Fruit fly (Drosophila melanogaster): Measurements from ENCODE around the gene CG4496.

Gene CG4496

DNA sequence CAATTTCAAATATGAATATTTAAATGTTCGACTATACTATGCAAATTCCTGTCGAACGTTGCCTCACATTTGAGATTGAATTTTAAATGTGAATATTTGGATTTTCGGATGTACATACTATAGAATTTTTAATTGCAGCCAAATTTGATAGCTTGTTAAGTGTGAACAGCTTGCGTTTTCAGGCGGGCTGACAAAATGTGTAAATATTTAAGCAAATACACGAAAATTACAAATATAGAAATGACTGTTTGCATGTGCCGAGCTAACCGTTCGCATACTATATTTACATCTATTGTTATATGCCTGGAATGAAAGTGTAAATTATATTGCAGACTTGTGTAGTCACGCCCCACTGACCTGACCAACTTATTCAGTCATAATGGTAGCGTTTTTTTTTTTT lies 25.8 kb upstream of the CG4496 start:
- TF ChIP-seq Sox102F (GFP tag; optimal IDR thresholded peaks at IDR 0.05), result no peak
- TF ChIP-seq fkh (GFP tag; optimal IDR thresholded peaks at IDR 0.05), result peak; percentile 82
- TF ChIP-seq CG8319 (GFP tag; optimal IDR thresholded peaks at IDR 0.05), result no peak

DNA sequence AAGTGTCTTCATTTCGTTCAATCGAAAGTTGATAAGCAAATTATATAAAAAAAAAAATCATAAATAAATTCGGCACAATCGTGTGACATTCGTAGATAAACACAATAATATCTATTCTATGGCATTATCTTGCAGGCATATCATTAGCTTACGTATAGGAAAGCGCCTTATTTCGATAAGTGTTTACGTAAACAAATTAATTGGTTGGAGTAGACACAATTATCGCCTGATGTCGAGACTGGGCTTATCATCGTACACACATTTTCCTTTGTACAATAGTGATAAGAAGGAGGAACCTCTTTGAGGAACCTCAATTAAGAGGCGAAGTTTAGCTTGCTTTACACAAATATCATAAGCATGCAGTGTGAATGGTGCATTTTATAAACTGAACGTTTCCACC lies 25.1 kb upstream of the CG4496 start:
- TF ChIP-seq Eip78C (GFP tag) (peak; percentile 68), CG8119 (GFP tag; IDR thresholded peaks at IDR 0.05) (no peak), svp (GFP tag) (peak; percentile 74), fkh (GFP tag; optimal IDR thresholded peaks at IDR 0.05) (peak; percentile 51), Eip93F (GFP tag; optimal IDR thresholded peaks at IDR 0.05) (peak; percentile 39), ss (GFP tag; optimal IDR thresholded peaks at IDR 0.05) (peak in 1 of 2 experiments; percentile 23), vri (GFP tag; optimal IDR thresholded peaks at IDR 0.05) (peak; percentile 77), Sox14 (GFP tag; optimal IDR thresholded peaks at IDR 0.05) (no peak)

DNA sequence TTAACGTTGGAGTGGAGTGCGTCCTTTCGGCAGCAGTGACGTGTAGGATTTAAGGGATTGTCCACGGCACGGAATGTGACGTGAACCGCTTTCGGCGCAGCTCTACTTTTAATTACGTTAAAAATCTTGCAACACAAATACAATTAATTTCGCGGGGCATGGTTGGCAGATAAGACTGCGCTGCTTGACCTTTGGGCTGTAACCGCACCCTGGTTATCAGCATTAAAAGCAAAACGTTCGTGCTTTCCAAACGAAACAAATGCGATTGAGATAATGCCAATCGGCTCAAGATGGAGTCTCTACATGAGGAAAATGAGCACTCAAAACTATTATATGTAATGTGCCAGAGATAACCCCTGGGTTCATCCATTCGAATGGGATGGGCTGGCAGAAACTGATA lies 23.7 kb upstream of the CG4496 start:
- TF ChIP-seq Eip75B (GFP tag; optimal IDR thresholded peaks at IDR 0.05), result no peak
- TF ChIP-seq svp (GFP tag), result peak; percentile 98

DNA sequence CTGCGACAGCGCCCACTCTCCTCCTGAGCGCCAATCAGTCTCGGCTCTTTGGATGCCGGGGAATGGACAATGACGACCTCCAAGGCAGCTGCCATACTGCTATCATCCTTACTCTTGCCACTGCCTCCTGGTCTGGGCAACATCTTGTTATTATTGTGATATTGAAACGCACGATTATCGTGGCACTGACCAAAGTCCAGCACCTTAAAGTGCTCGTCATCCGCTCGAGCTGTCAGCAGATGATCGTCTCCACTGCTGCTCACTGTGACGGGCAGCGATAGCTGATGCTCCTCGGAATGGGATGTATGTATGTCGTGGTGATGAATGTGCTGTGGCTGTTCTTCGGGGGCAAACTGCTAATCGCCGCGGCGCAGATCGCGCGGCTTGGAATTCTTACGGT lies 17.9 kb upstream of the CG4496 start:
- TF ChIP-seq spab (GFP tag; optimal IDR thresholded peaks at IDR 0.05), result peak; percentile 27
- peak; percentile 55 to 70 for TF ChIP-seq ss (GFP tag; optimal IDR thresholded peaks at IDR 0.05)
- no peak for TF ChIP-seq CG3919 (GFP tag; optimal IDR thresholded peaks at IDR 0.05)
- peak; percentile 83 for TF ChIP-seq svp (GFP tag)
- TF ChIP-seq CG3032 (tag; optimal IDR thresholded peaks at IDR 0.05), result no peak
- TF ChIP-seq CG16779 (tag; optimal IDR thresholded peaks at IDR 0.05), result peak; percentile 43
- peak; percentile 64 for TF ChIP-seq CG6808 (GFP tag; optimal IDR thresholded peaks at IDR 0.05)
- peak; percentile 71 for TF ChIP-seq CG9139 (GFP tag; optimal IDR thresholded peaks at IDR 0.05)
- no peak for TF ChIP-seq CG10631 (GFP tag; optimal IDR thresholded peaks at IDR 0.05)
- no peak for TF ChIP-seq net (GFP tag; optimal IDR thresholded peaks at IDR 0.05)
- TF ChIP-seq Eip78C (GFP tag), result peak; percentile 39
- TF ChIP-seq CG6854 (GFP tag; optimal IDR thresholded peaks at IDR 0.05), result peak; percentile 6
- TF ChIP-seq CG6276 (GFP tag; optimal IDR thresholded peaks at IDR 0.05), result peak; percentile 59

DNA sequence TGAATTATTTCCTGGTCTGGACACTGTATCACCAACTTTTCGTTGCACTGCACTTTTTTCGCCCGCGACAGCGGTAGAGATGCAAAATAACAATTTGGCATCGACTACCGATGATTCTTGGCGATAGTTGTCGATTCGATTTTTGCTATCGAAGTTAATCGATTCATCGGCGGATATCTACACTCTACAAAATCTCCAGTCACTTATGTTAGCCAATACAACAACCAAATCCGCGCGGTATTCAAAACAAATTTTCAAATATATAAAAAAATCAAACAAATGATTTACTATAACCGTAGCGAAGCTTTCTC lies 14.3 kb upstream of the CG4496 start, which contains the start of gene CG4502:
CG4502 (minus strand) TSS at position 93 of the 311 bp plus-strand sequence.
- peak; percentile 22 for TF ChIP-seq Met (GFP tag; optimal IDR thresholded peaks at IDR 0.05)
- no peak for TF ChIP-seq fd59A (GFP tag; optimal IDR thresholded peaks at IDR 0.05)
- peak; percentile 46 for TF ChIP-seq Eip75B (GFP tag; optimal IDR thresholded peaks at IDR 0.05)
- peak; percentile 56 for TF ChIP-seq Sox102F (GFP tag; optimal IDR thresholded peaks at IDR 0.05)
- TF ChIP-seq eg (GFP tag; IDR thresholded peaks at IDR 0.05), result 0 out of 3 replicates have a peak, but pooled peaks have one; percentile 20
- no peak for TF ChIP-seq CG9139 (GFP tag; optimal IDR thresholded peaks at IDR 0.05)
- TF ChIP-seq svp (GFP tag), result peak; percentile 67
- TF ChIP-seq CG3919 (GFP tag; optimal IDR thresholded peaks at IDR 0.05), result peak; percentile 13
- peak; percentile 17 for TF ChIP-seq CG31627 (GFP tag; optimal IDR thresholded peaks at IDR 0.05)
- TF ChIP-seq cyc (GFP tag; optimal IDR thresholded peaks at IDR 0.05), result peak; percentile 17
- peak; percentile 59 for TF ChIP-seq Eip78C (GFP tag)
- TF ChIP-seq dsx (GFP tag; optimal IDR thresholded peaks at IDR 0.05; ENCODE audit: poor library complexity, severe bottlenecking), result peak; percentile 15
- TF ChIP-seq CG8119 (GFP tag; IDR thresholded peaks at IDR 0.05), result no peak; the same call in 2 of the 3 replicates
- peak; percentile 28 for TF ChIP-seq lz (GFP tag; optimal IDR thresholded peaks at IDR 0.05)
- peak in 1 of 2 experiments; percentile 2 for TF ChIP-seq ss (GFP tag; optimal IDR thresholded peaks at IDR 0.05)
- no peak for TF ChIP-seq CG6854 (GFP tag; optimal IDR thresholded peaks at IDR 0.05)
- peak; percentile 38 for TF ChIP-seq esn (GFP tag; optimal IDR thresholded peaks at IDR 0.05)
- peak; percentile 51 for TF ChIP-seq Sox14 (GFP tag; optimal IDR thresholded peaks at IDR 0.05)

DNA sequence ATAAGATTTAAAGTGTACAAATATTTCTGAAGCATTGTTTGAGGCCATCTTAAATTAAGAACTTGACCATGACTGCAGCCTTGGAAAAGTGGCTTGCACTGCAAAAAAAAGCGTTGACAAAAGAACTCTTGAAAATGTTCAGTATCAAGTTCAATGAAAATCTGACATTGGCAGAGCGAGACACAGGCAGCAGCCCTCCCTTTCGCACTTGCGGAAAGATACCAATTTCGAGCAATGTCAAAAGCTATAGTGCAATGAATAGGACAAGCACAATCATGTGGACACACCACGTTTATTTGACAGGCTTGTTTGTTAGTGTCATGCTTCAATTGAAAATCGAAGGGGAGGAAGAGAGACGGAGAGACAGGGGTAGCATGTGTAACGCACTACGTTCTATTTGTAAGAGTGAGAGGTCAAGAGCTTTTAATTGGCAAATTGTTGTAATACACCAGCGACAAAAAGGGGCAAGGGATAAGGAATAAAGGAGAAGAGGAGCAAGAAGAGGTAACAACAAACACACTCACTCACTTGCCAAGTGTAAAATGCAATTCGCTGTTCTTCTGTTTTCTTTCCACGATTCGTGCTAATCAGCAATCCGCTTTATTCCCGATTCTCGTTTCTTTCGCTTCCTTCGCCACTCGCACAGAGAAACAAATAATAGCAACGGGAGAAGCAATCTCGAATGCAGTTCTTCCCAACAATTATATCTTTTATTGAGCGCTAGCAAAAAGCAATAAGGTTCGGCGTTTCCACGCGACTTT lies 13.8 kb upstream of the CG4496 start:
- TF ChIP-seq CG6276 (GFP tag; optimal IDR thresholded peaks at IDR 0.05) (peak; percentile 39), CG15336 (GFP tag; IDR thresholded peaks at IDR 0.05) (peak; percentile 46), Eip78C (GFP tag) (peak; percentile 57), CG11902 (GFP tag; optimal IDR thresholded peaks at IDR 0.05) (no peak), Hr39 (GFP tag; optimal IDR thresholded peaks at IDR 0.05) (no peak), Eip93F (GFP tag; optimal IDR thresholded peaks at IDR 0.05) (no peak), CG3919 (GFP tag; optimal IDR thresholded peaks at IDR 0.05) (no peak), CG8119 (GFP tag; IDR thresholded peaks at IDR 0.05) (0 out of 3 replicates have a peak, but pooled peaks have one; percentile 37), salr (GFP tag; optimal IDR thresholded peaks at IDR 0.05) (no peak), Blimp-1 (GFP tag; optimal IDR thresholded peaks at IDR 0.05) (no peak), CG6163 (GFP tag; IDR thresholded peaks at IDR 0.05) (peak; percentile 79), lz (GFP tag; optimal IDR thresholded peaks at IDR 0.05) (no peak), CG4318 (GFP tag; optimal IDR thresholded peaks at IDR 0.05) (no peak), svp (GFP tag) (peak; percentile 91), pdm3 (GFP tag; optimal IDR thresholded peaks at IDR 0.05) (no peak), dsx (GFP tag; optimal IDR thresholded peaks at IDR 0.05; ENCODE audit: poor library complexity, severe bottlenecking) (no peak), Hr38 (GFP tag; optimal IDR thresholded peaks at IDR 0.05) (no peak)
